Worm (Caenorhabditis elegans) whole organism, late embryonic: ENCODE measurements around the gene F20A1.2.

ENCODE experiments used
- C08G9.2 ChIP-seq: sonication (generic microtip); optimal IDR thresholded peaks from 2 replicates; lab custom pipeline; 2016; ENCODE audit warnings: mild to moderate bottlenecking, missing genetic modification characterization, moderate library complexity, missing compliant biosample characterization
- F13H6.1 ChIP-seq: sonication (generic microtip); optimal IDR thresholded peaks from 2 replicates; lab custom pipeline; 2016; ENCODE audit warnings: missing genetic modification characterization, missing compliant biosample characterization
- K02D7.2 ChIP-seq: sonication (generic microtip); optimal IDR thresholded peaks from 2 replicates; lab custom pipeline; 2017; ENCODE audit warnings: mild to moderate bottlenecking, missing genetic modification characterization, missing compliant biosample characterization
- K09A11.1 ChIP-seq: sonication (generic microtip); optimal IDR thresholded peaks from 2 replicates; lab custom pipeline; 2017; ENCODE audit warnings: antibody characterized with exemption, mild to moderate bottlenecking, missing genetic modification characterization, missing compliant biosample characterization; ENCODE audit not compliant: insufficient read depth
- ama-1 ChIP-seq: fragments of 150-350 bp; optimal IDR thresholded peaks from 2 replicates; lab custom pipeline; 2014
- ceh-18 ChIP-seq: sonication (generic microtip); optimal IDR thresholded peaks from 2 replicates; lab custom pipeline; 2016; ENCODE audit warnings: missing genetic modification characterization, missing compliant biosample characterization
- ceh-19 ChIP-seq: fragments of 200-800 bp; sonication (Bioruptor generic); optimal IDR thresholded peaks from 2 replicates; lab custom pipeline; 2018; ENCODE audit warnings: mild to moderate bottlenecking, missing genetic modification characterization, missing compliant biosample characterization
- ceh-2 ChIP-seq: sonication (generic microtip); optimal IDR thresholded peaks from 2 replicates; lab custom pipeline; 2016; ENCODE audit warnings: missing genotype, missing genetic modification characterization, missing compliant biosample characterization
- ceh-24 ChIP-seq: sonication (generic microtip); optimal IDR thresholded peaks from 2 replicates; lab custom pipeline; 2016; ENCODE audit warnings: mild to moderate bottlenecking, missing genetic modification characterization, missing compliant biosample characterization
- ceh-30 ChIP-seq: fragments of 150-350 bp; optimal IDR thresholded peaks from 2 replicates; lab custom pipeline; 2014; ENCODE audit warnings: missing biosample characterization, missing genetic modification characterization
- ceh-31 ChIP-seq: sonication (generic microtip); optimal IDR thresholded peaks from 2 replicates; lab custom pipeline; 2016; ENCODE audit warnings: missing genetic modification characterization, missing compliant biosample characterization
- ceh-34 ChIP-seq: sonication (generic microtip); optimal IDR thresholded peaks from 2 replicates; lab custom pipeline; 2016; ENCODE audit warnings: mild to moderate bottlenecking, missing genetic modification characterization, missing compliant biosample characterization
- ceh-45 ChIP-seq: fragments of 200-800 bp; sonication (Bioruptor generic); IDR thresholded peaks from 2 replicates; pipeline ENCODE4 v1.3.6; 2022; ENCODE audit warnings: missing genetic modification reagents, missing genetic modification characterization, missing compliant biosample characterization
- ceh-6 ChIP-seq: fragments of 200-800 bp; sonication (Bioruptor generic); optimal IDR thresholded peaks from 2 replicates; lab custom pipeline; 2018; ENCODE audit warnings: mild to moderate bottlenecking, missing genetic modification characterization, missing compliant biosample characterization
- che-1 ChIP-seq: sonication (generic microtip); optimal IDR thresholded peaks from 2 replicates; lab custom pipeline; 2016; ENCODE audit warnings: mild to moderate bottlenecking, missing genetic modification characterization, missing compliant biosample characterization
- dmd-4 ChIP-seq: sonication (generic microtip); optimal IDR thresholded peaks from 2 replicates; lab custom pipeline; 2016; ENCODE audit warnings: borderline replicate concordance, missing genetic modification characterization, missing compliant biosample characterization
- dve-1 ChIP-seq: sonication (generic microtip); optimal IDR thresholded peaks from 2 replicates; lab custom pipeline; 2017; ENCODE audit warnings: antibody characterized with exemption, mild to moderate bottlenecking, missing genetic modification characterization, missing compliant biosample characterization
- elt-2 ChIP-seq: sonication (generic microtip); optimal IDR thresholded peaks from 2 replicates; lab custom pipeline; 2016; ENCODE audit warnings: missing genetic modification reagents, missing genetic modification characterization, missing compliant biosample characterization
- ets-4 ChIP-seq: sonication (generic microtip); optimal IDR thresholded peaks from 2 replicates; lab custom pipeline; 2016; ENCODE audit warnings: missing genetic modification characterization, missing compliant biosample characterization
- eyg-1 ChIP-seq: sonication (generic microtip); optimal IDR thresholded peaks from 2 replicates; lab custom pipeline; 2016; ENCODE audit warnings: missing genotype, missing genetic modification characterization, missing compliant biosample characterization
- fkh-10 ChIP-seq: fragments of 150-350 bp; optimal IDR thresholded peaks from 2 replicates; lab custom pipeline; 2014; ENCODE audit warnings: missing biosample characterization, missing genetic modification reagents, missing genetic modification characterization
- fkh-6 ChIP-seq: sonication (generic microtip); optimal IDR thresholded peaks from 2 replicates; lab custom pipeline; 2016; ENCODE audit warnings: missing genetic modification characterization, missing compliant biosample characterization
- gmeb-2 ChIP-seq: sonication (generic microtip); optimal IDR thresholded peaks from 2 replicates; lab custom pipeline; 2016; ENCODE audit warnings: missing genetic modification characterization, inconsistent platforms, missing compliant biosample characterization
- hlh-13 ChIP-seq: fragments of 200-800 bp; sonication (Bioruptor generic); optimal IDR thresholded peaks from 2 replicates; lab custom pipeline; 2018; ENCODE audit warnings: mild to moderate bottlenecking, missing genetic modification characterization, missing compliant biosample characterization
- hlh-15 ChIP-seq: sonication (generic microtip); optimal IDR thresholded peaks from 2 replicates; lab custom pipeline; 2016; ENCODE audit warnings: missing genetic modification characterization, missing compliant biosample characterization
- hlh-30 ChIP-seq: sonication (generic microtip); optimal IDR thresholded peaks from 2 replicates; lab custom pipeline; 2017; ENCODE audit warnings: antibody characterized with exemption, missing genetic modification characterization, missing compliant biosample characterization; ENCODE audit not compliant: insufficient read depth
- lim-6 ChIP-seq: sonication (generic microtip); optimal IDR thresholded peaks from 2 replicates; lab custom pipeline; 2016; ENCODE audit warnings: missing genetic modification characterization, missing compliant biosample characterization
- lin-11 ChIP-seq: fragments of 200-800 bp; sonication (Bioruptor generic); optimal IDR thresholded peaks from 2 replicates; lab custom pipeline; 2018; ENCODE audit warnings: mild to moderate bottlenecking, missing genetic modification characterization, missing compliant biosample characterization
- madf-2 ChIP-seq: sonication (generic microtip); optimal IDR thresholded peaks from 2 replicates; lab custom pipeline; 2017; ENCODE audit warnings: missing genetic modification characterization, missing compliant biosample characterization
- mec-3 ChIP-seq: sonication (generic microtip); optimal IDR thresholded peaks from 2 replicates; lab custom pipeline; 2016; ENCODE audit warnings: borderline replicate concordance, missing genetic modification characterization, missing compliant biosample characterization
- nfya-1 ChIP-seq: sonication (generic microtip); optimal IDR thresholded peaks from 2 replicates; lab custom pipeline; 2017; ENCODE audit warnings: missing genetic modification characterization, mild to moderate bottlenecking, missing compliant biosample characterization, antibody characterized with exemption, moderate library complexity
- npax-4 ChIP-seq: sonication (generic microtip); optimal IDR thresholded peaks from 2 replicates; lab custom pipeline; 2016; ENCODE audit warnings: missing genetic modification characterization, missing compliant biosample characterization
- pag-3 ChIP-seq: sonication (generic microtip); optimal IDR thresholded peaks from 2 replicates; lab custom pipeline; 2016; ENCODE audit warnings: missing compliant biosample characterization, missing genetic modification characterization, borderline replicate concordance
- pax-1 ChIP-seq: fragments of 150-350 bp; optimal IDR thresholded peaks from 2 replicates; lab custom pipeline; 2014; ENCODE audit warnings: missing biosample characterization, missing genetic modification characterization
- pha-2 ChIP-seq: sonication (generic microtip); optimal IDR thresholded peaks from 2 replicates; lab custom pipeline; 2017; ENCODE audit warnings: mild to moderate bottlenecking, missing genetic modification characterization, missing compliant biosample characterization
- pqm-1 ChIP-seq: sonication (generic microtip); optimal IDR thresholded peaks from 2 replicates; lab custom pipeline; 2016; ENCODE audit warnings: missing genetic modification characterization, missing compliant biosample characterization
- ref-2 ChIP-seq: sonication (generic microtip); optimal IDR thresholded peaks from 2 replicates; lab custom pipeline; 2016; ENCODE audit warnings: missing genetic modification characterization, missing compliant biosample characterization
- rnt-1 ChIP-seq: sonication (generic microtip); optimal IDR thresholded peaks from 2 replicates; lab custom pipeline; 2016; ENCODE audit warnings: missing genetic modification characterization, missing compliant biosample characterization
- sdc-2 ChIP-seq: sonication (generic microtip); optimal IDR thresholded peaks from 2 replicates; lab custom pipeline; 2016; ENCODE audit warnings: missing genotype, missing genetic modification characterization, missing compliant biosample characterization
- tbx-7 ChIP-seq: sonication (generic microtip); optimal IDR thresholded peaks from 2 replicates; lab custom pipeline; 2016; ENCODE audit warnings: missing genotype, missing genetic modification characterization, missing compliant biosample characterization
- ttx-3 ChIP-seq: sonication (generic microtip); optimal IDR thresholded peaks from 2 replicates; lab custom pipeline; 2016; ENCODE audit warnings: missing genetic modification reagents, missing genetic modification characterization, missing compliant biosample characterization
- unc-3 ChIP-seq, 2 experiments: fragments of 200-800 bp in 1 of 2; sonication (Bioruptor generic) in 1 of 2; sonication (generic microtip) in 1 of 2; conservative IDR thresholded peaks in 1 of 2; optimal IDR thresholded peaks in 1 of 2; 2 replicates each; pipeline versions ENCODE4 v1.3.6 to Lab custom; 2016 to 2022; ENCODE audit warnings: missing compliant biosample characterization in 2 of 2, missing genetic modification characterization in 2 of 2, missing genetic modification reagents in 1 of 2
- unc-42 ChIP-seq: sonication (generic microtip); optimal IDR thresholded peaks from 2 replicates; lab custom pipeline; 2016; ENCODE audit warnings: missing genotype, missing genetic modification characterization, missing compliant biosample characterization
- unc-86 ChIP-seq: sonication (generic microtip); optimal IDR thresholded peaks from 2 replicates; lab custom pipeline; 2016; ENCODE audit warnings: missing genetic modification characterization, missing compliant biosample characterization
- zip-5 ChIP-seq: sonication (generic microtip); optimal IDR thresholded peaks from 2 replicates; lab custom pipeline; 2016; ENCODE audit warnings: missing genetic modification characterization, missing compliant biosample characterization
- ztf-16 ChIP-seq: sonication (generic microtip); optimal IDR thresholded peaks from 2 replicates; lab custom pipeline; 2017; ENCODE audit warnings: missing genetic modification characterization, missing compliant biosample characterization

F20A1.2 gene

DNA sequence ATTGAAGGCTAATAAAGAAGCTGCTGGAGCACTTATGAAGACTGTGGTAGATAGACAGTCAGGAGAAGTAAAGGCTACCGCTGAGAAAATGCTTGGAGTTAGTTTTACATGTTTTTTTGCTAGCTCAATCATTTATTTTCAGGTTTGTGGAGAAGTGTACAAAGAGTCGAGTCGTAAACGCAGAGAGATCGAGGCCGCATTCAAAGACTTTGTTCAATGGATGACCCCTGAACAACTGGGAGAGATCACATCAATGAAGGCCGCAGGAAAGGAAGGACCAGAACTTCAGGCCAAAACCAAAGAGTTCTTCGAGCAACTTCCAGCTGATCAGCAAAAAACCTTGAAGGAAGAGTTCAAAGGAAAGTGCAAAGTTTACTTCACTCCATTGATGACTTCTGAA, 32.7 kb downstream of the F20A1.2 start:
- no peak for TF ChIP-seq sdc-2 (tag; lab: Kevin White, UChicago)
- no peak for TF ChIP-seq ztf-16 (tag; lab: Kevin White, UChicago)
- TF ChIP-seq hlh-13 (GFP tag; lab: Kevin White, UChicago), result no peak
- TF ChIP-seq lin-11 (tag; lab: Kevin White, UChicago), result no peak
- no peak for TF ChIP-seq hlh-15 (tag; lab: Kevin White, UChicago)
- no peak for TF ChIP-seq npax-4 (tag; lab: Kevin White, UChicago)
- no peak for TF ChIP-seq ceh-45 (GFP tag; lab: Robert Waterston, UW)
- no peak for TF ChIP-seq F13H6.1 (tag; lab: Kevin White, UChicago)
- TF ChIP-seq unc-86 (tag; lab: Kevin White, UChicago), result no peak
- no peak for TF ChIP-seq rnt-1 (tag; lab: Kevin White, UChicago)
- TF ChIP-seq, all 69 proteins: peak for 0

DNA sequence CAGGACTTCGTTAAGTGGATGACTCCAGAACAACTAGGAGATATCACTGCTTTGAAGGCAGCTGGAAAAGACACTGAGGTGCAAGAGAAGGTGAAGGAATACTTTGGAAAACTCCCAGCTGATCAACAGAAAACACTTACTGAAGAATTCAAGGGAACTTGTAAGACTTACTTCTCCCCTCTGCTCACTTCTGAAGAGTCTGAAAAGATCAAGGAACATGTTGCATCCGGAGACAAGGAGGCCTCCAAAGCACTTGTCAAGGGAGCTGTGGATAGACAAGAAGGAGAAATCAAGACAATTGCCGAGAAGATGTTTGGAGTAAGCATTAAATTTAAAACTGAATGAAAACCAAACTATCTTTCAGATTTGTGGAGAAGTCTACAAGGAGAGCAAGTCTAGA, 33.3 kb downstream of the F20A1.2 start:
- TF ChIP-seq hlh-30 (tag; lab: Kevin White, UChicago), result no peak
- no peak for TF ChIP-seq ceh-30 (tag; lab: Kevin White, UChicago)
- no peak for TF ChIP-seq che-1 (tag; lab: Kevin White, UChicago)
- TF ChIP-seq ama-1 (lab: Kevin White, UChicago), result no peak
- no peak for TF ChIP-seq ref-2 (tag; lab: Kevin White, UChicago)
- TF ChIP-seq pag-3 (tag; lab: Kevin White, UChicago), result no peak
- no peak for TF ChIP-seq fkh-10
- TF ChIP-seq ceh-6 (GFP tag; lab: Kevin White, UChicago), result no peak
- no peak for TF ChIP-seq C08G9.2 (tag; lab: Kevin White, UChicago)
- no peak for TF ChIP-seq pax-1 (tag; lab: Kevin White, UChicago)
- TF ChIP-seq zip-5 (tag; lab: Kevin White, UChicago), result no peak
- no peak for TF ChIP-seq fkh-6 (tag; lab: Kevin White, UChicago)
- no peak for TF ChIP-seq hlh-15 (tag; lab: Kevin White, UChicago)
- no peak for TF ChIP-seq unc-3 (GFP tag; conservative IDR thresholded peaks at IDR 0.05; lab: Robert Waterston, UW)
- TF ChIP-seq unc-3 (tag; optimal IDR thresholded peaks at IDR 0.05; lab: Kevin White, UChicago), result no peak
- TF ChIP-seq pha-2 (tag; lab: Kevin White, UChicago), result no peak
- TF ChIP-seq pqm-1 (tag; lab: Kevin White, UChicago), result no peak
- TF ChIP-seq ceh-18 (tag; lab: Kevin White, UChicago), result no peak
- no peak for TF ChIP-seq ceh-2 (tag; lab: Kevin White, UChicago)
- TF ChIP-seq ceh-34 (tag; lab: Kevin White, UChicago), result no peak
- TF ChIP-seq ceh-19 (GFP tag; lab: Kevin White, UChicago), result no peak

- TF ChIP-seq gmeb-2 (no peak), K09A11.1 (no peak), unc-3 (GFP tag; conservative IDR thresholded peaks at IDR 0.05; lab: Robert Waterston, UW) (0 out of 2 replicates have a peak, but pooled peaks have one; percentile 32), unc-3 (tag; optimal IDR thresholded peaks at IDR 0.05; lab: Kevin White, UChicago) (no peak), dmd-4 (tag; lab: Kevin White, UChicago) (no peak), F13H6.1 (tag; lab: Kevin White, UChicago) (peak; percentile 17), ceh-2 (tag; lab: Kevin White, UChicago) (peak; percentile 88), lim-6 (tag; lab: Kevin White, UChicago) (peak; percentile 43), ttx-3 (no peak), C08G9.2 (tag; lab: Kevin White, UChicago) (peak; percentile 92), ceh-31 (tag; lab: Kevin White, UChicago) (peak; percentile 89), sdc-2 (tag; lab: Kevin White, UChicago) (no peak), rnt-1 (tag; lab: Kevin White, UChicago) (peak; percentile 42), eyg-1 (tag; lab: Kevin White, UChicago) (peak; percentile 21), K02D7.2 (no peak), elt-2 (tag; lab: Kevin White, UChicago) (peak; percentile 38), ets-4 (tag; lab: Kevin White, UChicago) (peak; percentile 89), ceh-34 (tag; lab: Kevin White, UChicago) (peak; percentile 58), tbx-7 (tag; lab: Kevin White, UChicago) (peak; percentile 81), ceh-24 (tag; lab: Kevin White, UChicago) (no peak), npax-4 (tag; lab: Kevin White, UChicago) (no peak), dve-1 (tag; lab: Kevin White, UChicago) (no peak), unc-42 (tag; lab: Kevin White, UChicago) (peak; percentile 30), pha-2 (tag; lab: Kevin White, UChicago) (peak; percentile 36), madf-2 (no peak), pqm-1 (tag; lab: Kevin White, UChicago) (peak; percentile 63), ref-2 (tag; lab: Kevin White, UChicago) (peak; percentile 73), nfya-1 (tag; lab: Kevin White, UChicago) (no peak), mec-3 (peak; percentile 72)
These were observed 38.6 kb downstream of the F20A1.2 start, which contains the start of gene mys-1 for ce11 chrV:7084612-7085139. TSS of gene mys-1 (minus strand) at chrV:7084662.
